Worm (Caenorhabditis elegans) whole organism, young adult: ENCODE measurements around the gene F16B12.4.

Source experiments
- C17E4.6 ChIP-seq: fragments of 200-800 bp; sonication (Bioruptor generic); IDR thresholded peaks from 2 replicates; pipeline ENCODE4 v1.3.6; 2022; ENCODE audit warnings: missing genetic modification reagents, missing genetic modification characterization, missing compliant biosample characterization
- K12H6.12 ChIP-seq: fragments of 200-800 bp; sonication (Bioruptor generic); optimal IDR thresholded peaks from 2 replicates; lab custom pipeline; 2018; ENCODE audit warnings: mild to moderate bottlenecking, missing genetic modification characterization, missing compliant biosample characterization
- akir-1 ChIP-seq: fragments of 200-800 bp; sonication (Bioruptor generic); optimal IDR thresholded peaks from 2 replicates; lab custom pipeline; 2018; ENCODE audit warnings: mild to moderate bottlenecking, missing genetic modification characterization, moderate library complexity, missing compliant biosample characterization
- bed-1 ChIP-seq: fragments of 200-800 bp; sonication (Bioruptor generic); IDR thresholded peaks from 2 replicates; pipeline ENCODE4 v1.3.6; 2022; ENCODE audit warnings: missing genetic modification reagents, missing genetic modification characterization, missing compliant biosample characterization
- him-1 ChIP-seq: sonication (generic microtip); optimal IDR thresholded peaks from 2 replicates; lab custom pipeline; 2016; ENCODE audit warnings: missing genotype, missing genetic modification reagents, missing genetic modification characterization, missing compliant biosample characterization
- hmg-1.2 ChIP-seq: fragments of 200-800 bp; sonication (Bioruptor generic); IDR thresholded peaks from 2 replicates; pipeline ENCODE4 v1.3.6; 2022; ENCODE audit warnings: missing genetic modification reagents, missing genetic modification characterization, missing compliant biosample characterization
- hmg-20 ChIP-seq: fragments of 200-800 bp; sonication (Bioruptor generic); IDR thresholded peaks from 2 replicates; pipeline ENCODE4 v1.3.6; 2022; ENCODE audit warnings: missing genetic modification reagents, missing genetic modification characterization, missing compliant biosample characterization
- hrde-1 ChIP-seq: sonication (generic microtip); optimal IDR thresholded peaks from 2 replicates; lab custom pipeline; 2016; ENCODE audit warnings: missing genetic modification characterization, mild to moderate bottlenecking, missing compliant biosample characterization, moderate library complexity, missing genotype, missing genetic modification reagents, borderline replicate concordance
- madf-10 ChIP-seq: sonication (generic microtip); optimal IDR thresholded peaks from 2 replicates; lab custom pipeline; 2016; ENCODE audit warnings: mild to moderate bottlenecking, missing genetic modification characterization, missing compliant biosample characterization
- sdz-38 ChIP-seq: sonication (generic microtip); optimal IDR thresholded peaks from 2 replicates; lab custom pipeline; 2016; ENCODE audit warnings: missing genotype, missing genetic modification characterization, missing compliant biosample characterization
- sptf-2 ChIP-seq: fragments of 200-800 bp; sonication (Bioruptor generic); optimal IDR thresholded peaks from 2 replicates; lab custom pipeline; 2018; ENCODE audit warnings: mild to moderate bottlenecking, missing genetic modification characterization, missing compliant biosample characterization
- unc-62 ChIP-seq: fragments of 150-350 bp; optimal IDR thresholded peaks from 2 replicates; lab custom pipeline; 2014; ENCODE audit warnings: missing biosample characterization, missing genetic modification reagents, missing genetic modification characterization
- zfh-2 ChIP-seq: fragments of 200-800 bp; sonication (Bioruptor generic); conservative IDR thresholded peaks from 2 replicates; pipeline ENCODE4 v1.3.6; 2022; ENCODE audit warnings: missing genetic modification reagents, missing genetic modification characterization, missing compliant biosample characterization
- ztf-25 ChIP-seq: fragments of 200-800 bp; sonication (Bioruptor generic); IDR thresholded peaks from 2 replicates; pipeline ENCODE4 v1.3.6; 2022; ENCODE audit warnings: missing genetic modification reagents, missing genetic modification characterization, missing compliant biosample characterization

DNA sequence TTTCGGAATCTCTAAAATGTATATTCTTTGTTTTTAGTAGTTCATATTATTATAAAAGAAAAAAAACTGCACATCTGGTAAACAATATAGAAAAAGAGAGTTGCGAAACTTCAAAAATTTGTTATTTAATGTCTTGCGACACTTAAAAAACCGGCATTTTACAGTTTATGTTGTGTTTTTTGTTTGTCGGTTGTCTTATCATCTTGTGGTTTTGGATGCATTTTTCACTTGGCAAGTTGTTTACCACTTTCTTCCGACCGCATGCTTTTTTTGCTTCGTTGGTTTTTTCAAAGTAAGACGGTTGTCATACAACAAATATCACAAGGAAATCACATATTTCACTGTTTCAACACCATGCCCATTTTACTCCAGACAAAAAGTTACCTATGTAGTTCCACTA is 47.2 kb upstream of the F16B12.4 start:
- TF ChIP-seq sdz-38 (no peak), K12H6.12 (tag; lab: Kevin White, UChicago) (no peak), madf-10 (tag; lab: Kevin White, UChicago) (no peak), C17E4.6 (GFP tag; lab: Robert Waterston, UW) (no peak), zfh-2 (GFP tag; lab: Robert Waterston, UW) (no peak), bed-1 (GFP tag; lab: Robert Waterston, UW) (no peak), hrde-1 (tag; lab: Kevin White, UChicago) (no peak), sptf-2 (no peak), hmg-20 (GFP tag; lab: Robert Waterston, UW) (no peak), him-1 (tag; lab: Kevin White, UChicago) (no peak), unc-62 (GFP tag; lab: Kevin White, UChicago) (no peak), akir-1 (GFP tag; lab: Kevin White, UChicago) (no peak), ztf-25 (GFP tag; lab: Robert Waterston, UW) (no peak), hmg-1.2 (GFP tag; lab: Robert Waterston, UW) (no peak)
